Worm (Caenorhabditis elegans) whole organism, young adult: ENCODE results near the gene wee-1.3.

Experiments
- B0336.3 ChIP-seq: fragments of 200-800 bp; sonication (Bioruptor generic); IDR thresholded peaks from 2 replicates; pipeline ENCODE4 v1.3.6; 2022; ENCODE audit warnings: missing genetic modification characterization, missing compliant biosample characterization
- F33H1.4 ChIP-seq: fragments of 200-800 bp; sonication (Bioruptor generic); IDR thresholded peaks from 2 replicates; pipeline ENCODE4 v1.3.6; 2022; ENCODE audit warnings: missing genetic modification reagents, missing genetic modification characterization, missing compliant biosample characterization
- F37B4.10 ChIP-seq: fragments of 200-800 bp; sonication (Bioruptor generic); IDR thresholded peaks from 2 replicates; pipeline ENCODE4 v1.3.6; 2022; ENCODE audit warnings: missing genetic modification characterization, missing compliant biosample characterization
- Y56A3A.18 ChIP-seq: fragments of 200-800 bp; sonication (Bioruptor generic); IDR thresholded peaks from 2 replicates; pipeline ENCODE4 v1.3.6; 2022; ENCODE audit warnings: missing genetic modification reagents, missing genetic modification characterization, missing compliant biosample characterization
- Y95B8A.8 ChIP-seq: fragments of 200-800 bp; sonication (Bioruptor generic); IDR thresholded peaks from 2 replicates; pipeline ENCODE4 v1.3.6; 2022; ENCODE audit warnings: missing genetic modification reagents, missing genetic modification characterization, missing compliant biosample characterization
- aptf-2 ChIP-seq: fragments of 200-800 bp; sonication (Bioruptor generic); conservative IDR thresholded peaks from 2 replicates; pipeline ENCODE4 v1.3.6; 2022; ENCODE audit warnings: missing genetic modification reagents, missing genetic modification characterization, missing compliant biosample characterization
- aptf-3 ChIP-seq: fragments of 200-800 bp; sonication (Bioruptor generic); IDR thresholded peaks from 2 replicates; pipeline ENCODE4 v1.3.6; 2022; ENCODE audit warnings: missing genetic modification characterization, missing compliant biosample characterization
- atf-7 ChIP-seq: sonication (generic microtip); optimal IDR thresholded peaks from 2 replicates; lab custom pipeline; 2017; ENCODE audit warnings: mild to moderate bottlenecking, missing genetic modification characterization, missing compliant biosample characterization
- attf-5 ChIP-seq: fragments of 200-800 bp; sonication (Bioruptor generic); optimal IDR thresholded peaks from 2 replicates; lab custom pipeline; 2018; ENCODE audit warnings: mild to moderate bottlenecking, missing genetic modification characterization, missing compliant biosample characterization
- cebp-1 ChIP-seq, 2 experiments: fragments of 200-800 bp in 1 of 2; sonication (Bioruptor generic) in 1 of 2; sonication (generic microtip) in 1 of 2; IDR thresholded peaks in 1 of 2; optimal IDR thresholded peaks in 1 of 2; 2 replicates each; pipeline versions ENCODE4 v1.3.6 to Lab custom; 2017 to 2022; ENCODE audit warnings: missing compliant biosample characterization in 2 of 2, missing genetic modification characterization in 2 of 2, mild to moderate bottlenecking in 1 of 2, missing genetic modification reagents in 1 of 2, moderate library complexity in 1 of 2
- cebp-2 ChIP-seq: fragments of 200-800 bp; sonication (Bioruptor generic); IDR thresholded peaks from 2 replicates; pipeline ENCODE4 v1.3.6; 2022; ENCODE audit warnings: missing genetic modification characterization, missing compliant biosample characterization
- chd-7 ChIP-seq: sonication (generic microtip); optimal IDR thresholded peaks from 2 replicates; lab custom pipeline; 2016; ENCODE audit warnings: mild to moderate bottlenecking, missing genetic modification characterization, moderate library complexity, missing compliant biosample characterization
- dox-1 ChIP-seq: fragments of 200-800 bp; sonication (Bioruptor generic); IDR thresholded peaks from 2 replicates; pipeline ENCODE4 v1.3.6; 2022; ENCODE audit warnings: missing genetic modification reagents, missing genetic modification characterization, missing compliant biosample characterization
- efl-1 ChIP-seq: fragments of 150-350 bp; optimal IDR thresholded peaks from 2 replicates; lab custom pipeline; 2014; ENCODE audit warnings: missing biosample characterization, missing genetic modification reagents, missing genetic modification characterization
- ets-4 ChIP-seq: fragments of 200-800 bp; sonication (Bioruptor generic); optimal IDR thresholded peaks from 2 replicates; lab custom pipeline; 2018; ENCODE audit warnings: mild to moderate bottlenecking, missing genetic modification characterization, missing compliant biosample characterization
- fkh-3 ChIP-seq: sonication (generic microtip); optimal IDR thresholded peaks from 2 replicates; lab custom pipeline; 2016; ENCODE audit warnings: mild to moderate bottlenecking, missing genetic modification characterization, missing compliant biosample characterization
- hmg-1.2 ChIP-seq: fragments of 200-800 bp; sonication (Bioruptor generic); IDR thresholded peaks from 2 replicates; pipeline ENCODE4 v1.3.6; 2022; ENCODE audit warnings: missing genetic modification reagents, missing genetic modification characterization, missing compliant biosample characterization
- let-607 ChIP-seq, 2 experiments: fragments of 200-800 bp in 1 of 2; sonication (Bioruptor generic) in 1 of 2; sonication (generic microtip) in 1 of 2; optimal IDR thresholded peaks; 2 replicates each; lab custom pipeline; 2016 to 2018; ENCODE audit warnings: mild to moderate bottlenecking in 2 of 2, missing compliant biosample characterization in 2 of 2, missing genetic modification characterization in 2 of 2, moderate library complexity in 2 of 2, missing genotype in 1 of 2
- lir-1 ChIP-seq: fragments of 200-800 bp; sonication (Bioruptor generic); conservative IDR thresholded peaks from 2 replicates; pipeline ENCODE4 v1.3.6; 2022; ENCODE audit warnings: missing genetic modification reagents, missing genetic modification characterization, missing compliant biosample characterization
- madf-10 ChIP-seq: sonication (generic microtip); optimal IDR thresholded peaks from 2 replicates; lab custom pipeline; 2016; ENCODE audit warnings: mild to moderate bottlenecking, missing genetic modification characterization, missing compliant biosample characterization
- madf-3 ChIP-seq: fragments of 200-800 bp; sonication (Bioruptor generic); IDR thresholded peaks from 2 replicates; pipeline ENCODE4 v1.3.6; 2022; ENCODE audit warnings: missing genetic modification reagents, missing genetic modification characterization, missing compliant biosample characterization
- mcd-1 ChIP-seq: fragments of 200-800 bp; sonication (Bioruptor generic); IDR thresholded peaks from 2 replicates; pipeline ENCODE4 v1.3.6; 2022; ENCODE audit warnings: missing genetic modification reagents, missing genetic modification characterization, missing compliant biosample characterization
- mxl-1 ChIP-seq: sonication (generic microtip); optimal IDR thresholded peaks from 2 replicates; lab custom pipeline; 2016; ENCODE audit warnings: missing genetic modification characterization, missing compliant biosample characterization
- nfyb-1 ChIP-seq: fragments of 200-800 bp; sonication (Bioruptor generic); IDR thresholded peaks from 2 replicates; pipeline ENCODE4 v1.3.6; 2022; ENCODE audit warnings: missing genetic modification reagents, missing genetic modification characterization, missing compliant biosample characterization
- nhr-80 ChIP-seq: sonication (generic microtip); optimal IDR thresholded peaks from 2 replicates; lab custom pipeline; 2016; ENCODE audit warnings: missing genetic modification characterization, missing compliant biosample characterization
- nhr-90 ChIP-seq: sonication (generic microtip); optimal IDR thresholded peaks from 2 replicates; lab custom pipeline; 2016; ENCODE audit warnings: missing genotype, mild to moderate bottlenecking, missing genetic modification characterization, missing compliant biosample characterization
- pbrm-1 ChIP-seq: fragments of 200-800 bp; sonication (Bioruptor generic); IDR thresholded peaks from 2 replicates; pipeline ENCODE4 v1.3.6; 2022; ENCODE audit warnings: missing genetic modification reagents, missing genetic modification characterization, missing compliant biosample characterization
- pha-4 ChIP-seq: fragments of 150-350 bp; sonication (generic microtip); optimal IDR thresholded peaks from 2 replicates; lab custom pipeline; 2014; ENCODE audit warnings: missing biosample characterization, missing genetic modification reagents, missing genetic modification characterization
- snpc-3.4 ChIP-seq: sonication (generic microtip); optimal IDR thresholded peaks from 2 replicates; lab custom pipeline; 2017; ENCODE audit warnings: missing genetic modification characterization, mild to moderate bottlenecking, missing compliant biosample characterization, antibody characterized with exemption, moderate library complexity, missing genotype, missing genetic modification reagents
- snpc-4 ChIP-seq, 5 experiments: fragments of 150-350 bp in 1 of 5; sonication (generic microtip) in 4 of 5; optimal IDR thresholded peaks; 2 replicates each; lab custom pipeline; 2014 to 2018; ENCODE audit warnings: missing genetic modification characterization in 5 of 5, missing biosample characterization in 3 of 5, antibody characterized with exemption in 2 of 5, mild to moderate bottlenecking in 2 of 5, missing compliant biosample characterization in 2 of 5, missing genotype in 2 of 5, moderate library complexity in 2 of 5, missing genetic modification reagents in 1 of 5
- tbp1 ChIP-seq: fragments of 200-800 bp; sonication (Bioruptor generic); optimal IDR thresholded peaks from 2 replicates; lab custom pipeline; 2018; ENCODE audit warnings: mild to moderate bottlenecking, missing genetic modification characterization, missing compliant biosample characterization
- tlf-1 ChIP-seq: fragments of 200-800 bp; sonication (Bioruptor generic); optimal IDR thresholded peaks from 2 replicates; lab custom pipeline; 2018; ENCODE audit warnings: mild to moderate bottlenecking, missing genetic modification characterization, missing compliant biosample characterization
- unc-130 ChIP-seq: sonication (generic microtip); optimal IDR thresholded peaks from 2 replicates; lab custom pipeline; 2016; ENCODE audit warnings: missing genetic modification reagents, missing genetic modification characterization, missing compliant biosample characterization
- unc-62 ChIP-seq: fragments of 150-350 bp; optimal IDR thresholded peaks from 2 replicates; lab custom pipeline; 2014; ENCODE audit warnings: missing biosample characterization, missing genetic modification reagents, missing genetic modification characterization
- xnd-1 ChIP-seq: sonication (generic microtip); optimal IDR thresholded peaks from 2 replicates; lab custom pipeline; 2016; ENCODE audit warnings: missing genotype, missing genetic modification reagents, missing genetic modification characterization, missing compliant biosample characterization
- zim-3 ChIP-seq: sonication (generic microtip); optimal IDR thresholded peaks from 2 replicates; lab custom pipeline; 2017; ENCODE audit warnings: mild to moderate bottlenecking, missing genetic modification characterization, moderate library complexity, missing compliant biosample characterization
- ztf-18 ChIP-seq: sonication (generic microtip); optimal IDR thresholded peaks from 2 replicates; lab custom pipeline; 2016; ENCODE audit warnings: missing genotype, mild to moderate bottlenecking, missing genetic modification characterization, missing compliant biosample characterization
- ztf-25 ChIP-seq: fragments of 200-800 bp; sonication (Bioruptor generic); IDR thresholded peaks from 2 replicates; pipeline ENCODE4 v1.3.6; 2022; ENCODE audit warnings: missing genetic modification reagents, missing genetic modification characterization, missing compliant biosample characterization

wee-1.3 gene

ce11 chrII:9738820-9739219, 22.6 kb upstream of the wee-1.3 start:
- peak; percentile 56 for TF ChIP-seq pha-4 (tag; lab: Kevin White, UChicago)
- 0 out of 2 replicates have a peak, but pooled peaks have one; percentile 30 for TF ChIP-seq F37B4.10 (GFP tag; lab: Robert Waterston, UW)
- 0 out of 2 replicates have a peak, but pooled peaks have one; percentile 21 for TF ChIP-seq lir-1
- TF ChIP-seq tbp1 (GFP tag; lab: Kevin White, UChicago): peak; percentile 54
- TF ChIP-seq aptf-2 (GFP tag; lab: Robert Waterston, UW): no peak
- no peak for TF ChIP-seq mxl-1 (tag; lab: Kevin White, UChicago)
- peak; percentile 85 to 91 for TF ChIP-seq let-607 (tag; optimal IDR thresholded peaks at IDR 0.05; lab: Kevin White, UChicago)
- TF ChIP-seq unc-130 (GFP tag; lab: Kevin White, UChicago): no peak
- no peak for TF ChIP-seq ztf-18 (tag; lab: Kevin White, UChicago)
- peak; percentile 76; the same call in 1 of the 2 replicates for TF ChIP-seq B0336.3 (GFP tag; lab: Robert Waterston, UW)
- TF ChIP-seq attf-5 (GFP tag; lab: Kevin White, UChicago): peak; percentile 70
- TF ChIP-seq cebp-1 (GFP tag; IDR thresholded peaks at IDR 0.05; lab: Robert Waterston, UW): 0 out of 2 replicates have a peak, but pooled peaks have one; percentile 24
- peak; percentile 69 for TF ChIP-seq cebp-1 (tag; optimal IDR thresholded peaks at IDR 0.05; lab: Kevin White, UChicago)
- TF ChIP-seq chd-7 (tag; lab: Kevin White, UChicago): peak; percentile 67
- peak; percentile 30 for TF ChIP-seq zim-3
- 0 out of 2 replicates have a peak, but pooled peaks have one; percentile 24 for TF ChIP-seq nfyb-1
- TF ChIP-seq ets-4: peak; percentile 42
- no peak for TF ChIP-seq snpc-4 (GFP tag; optimal IDR thresholded peaks at IDR 0.05; lab: Kevin White, UChicago)
- TF ChIP-seq snpc-4 (tag; optimal IDR thresholded peaks at IDR 0.05; lab: Kevin White, UChicago): peak in 3 of 4 experiments; percentile 3 to 31 (median 15)
- TF ChIP-seq unc-62 (GFP tag; lab: Kevin White, UChicago): peak; percentile 48
- no peak for TF ChIP-seq madf-3
- peak; percentile 23 for TF ChIP-seq atf-7 (tag; lab: Kevin White, UChicago)
- peak; percentile 64 for TF ChIP-seq dox-1 (GFP tag; lab: Robert Waterston, UW)
- TF ChIP-seq hmg-1.2 (GFP tag; lab: Robert Waterston, UW): peak; percentile 35; the same call in 1 of the 2 replicates
- TF ChIP-seq ztf-25: peak; percentile 43; the same call in 1 of the 2 replicates
- 0 out of 2 replicates have a peak, but pooled peaks have one; percentile 34 for TF ChIP-seq Y95B8A.8 (GFP tag; lab: Robert Waterston, UW)
- peak; percentile 12 for TF ChIP-seq madf-10
- 0 out of 2 replicates have a peak, but pooled peaks have one; percentile 42 for TF ChIP-seq aptf-3
- peak; percentile 29; the same call in 1 of the 2 replicates for TF ChIP-seq F33H1.4 (GFP tag; lab: Robert Waterston, UW)
- TF ChIP-seq cebp-2: 0 out of 2 replicates have a peak, but pooled peaks have one; percentile 64
- no peak for TF ChIP-seq fkh-3
- peak; percentile 34 for TF ChIP-seq nhr-90 (tag; lab: Kevin White, UChicago)
- TF ChIP-seq mcd-1: peak; percentile 33; the same call in 1 of the 2 replicates
- TF ChIP-seq tlf-1 (GFP tag; lab: Kevin White, UChicago): peak; percentile 70
- TF ChIP-seq snpc-3.4 (tag; lab: Kevin White, UChicago): peak; percentile 16
- TF ChIP-seq pbrm-1: peak; percentile 30; the same call in 1 of the 2 replicates
- no peak for TF ChIP-seq efl-1 (GFP tag; lab: Kevin White, UChicago)
- no peak for TF ChIP-seq xnd-1 (tag; lab: Kevin White, UChicago)
- peak; percentile 92 for TF ChIP-seq nhr-80 (tag; lab: Kevin White, UChicago)
- TF ChIP-seq Y56A3A.18 (GFP tag; lab: Robert Waterston, UW): 0 out of 2 replicates have a peak, but pooled peaks have one; percentile 40
